Worm (Caenorhabditis elegans) whole organism, midembryonic: Measurements from ENCODE around the gene F23H12.3.

Source experiments
- T22C8.4 ChIP-seq: fragments of 200-800 bp; sonication (Bioruptor generic); IDR thresholded peaks from 2 replicates; pipeline ENCODE4 v1.3.6; 2022; ENCODE audit warnings: missing genetic modification characterization, missing compliant biosample characterization
- cog-1 ChIP-seq: sonication (generic microtip); optimal IDR thresholded peaks from 2 replicates; lab custom pipeline; 2016; ENCODE audit warnings: missing genetic modification characterization, missing compliant biosample characterization
- flt-1 ChIP-seq: fragments of 200-800 bp; sonication (Bioruptor generic); IDR thresholded peaks from 2 replicates; pipeline ENCODE4 v1.3.6; 2022; ENCODE audit warnings: missing genetic modification characterization, missing compliant biosample characterization
- klf-2 ChIP-seq: fragments of 200-800 bp; sonication (Bioruptor generic); conservative IDR thresholded peaks from 2 replicates; pipeline ENCODE4 v1.3.6; 2022; ENCODE audit warnings: missing genetic modification reagents, missing genetic modification characterization, missing compliant biosample characterization
- med-1 ChIP-seq: sonication (generic microtip); optimal IDR thresholded peaks from 2 replicates; lab custom pipeline; 2017; ENCODE audit warnings: missing genetic modification characterization, mild to moderate bottlenecking, missing compliant biosample characterization, antibody characterized with exemption, missing genetic modification reagents; ENCODE audit not compliant: insufficient read depth
- ref-1 ChIP-seq: fragments of 200-800 bp; sonication (Bioruptor generic); conservative IDR thresholded peaks from 2 replicates; pipeline ENCODE4 v1.3.6; 2022; ENCODE audit warnings: missing genetic modification reagents, missing genetic modification characterization, missing compliant biosample characterization
- tab-1 ChIP-seq: fragments of 200-800 bp; sonication (Bioruptor generic); IDR thresholded peaks from 2 replicates; pipeline ENCODE4 v1.3.6; 2022; ENCODE audit warnings: missing genetic modification characterization, missing compliant biosample characterization
- ztf-23 ChIP-seq: fragments of 200-800 bp; sonication (Bioruptor generic); IDR thresholded peaks from 2 replicates; pipeline ENCODE4 v1.3.6; 2022; ENCODE audit warnings: missing genetic modification reagents, missing genetic modification characterization, missing compliant biosample characterization
- ztf-29 ChIP-seq: fragments of 200-800 bp; sonication (Bioruptor generic); IDR thresholded peaks from 2 replicates; pipeline ENCODE4 v1.3.6; 2022; ENCODE audit warnings: missing genetic modification reagents, missing genetic modification characterization, missing compliant biosample characterization

Gene F23H12.3

DNA sequence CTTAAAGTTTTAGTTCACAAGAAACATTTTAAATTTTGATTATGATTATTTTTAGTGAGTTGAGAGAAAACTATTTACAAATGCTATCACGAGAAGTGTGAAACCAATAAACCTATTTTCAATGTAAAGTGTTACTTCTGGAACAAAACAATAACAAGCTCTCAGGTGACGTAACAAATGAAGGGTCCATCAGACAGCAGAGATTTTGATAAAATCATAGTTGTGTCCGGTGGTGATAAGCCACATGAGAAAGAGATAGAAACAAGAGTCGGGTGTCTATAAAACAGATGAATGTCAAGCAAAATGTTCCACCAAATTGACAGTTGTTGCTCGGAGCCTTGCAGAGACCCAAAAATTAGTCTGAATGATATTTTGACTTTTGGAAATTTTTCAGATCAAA is 10.6 kb upstream of the F23H12.3 start:
- no peak for TF ChIP-seq tab-1 (GFP tag; lab: Robert Waterston, UW)
- no peak for TF ChIP-seq T22C8.4 (GFP tag; lab: Robert Waterston, UW)
- no peak for TF ChIP-seq ref-1 (GFP tag; lab: Robert Waterston, UW)
- no peak for TF ChIP-seq med-1 (GFP tag; lab: Kevin White, UChicago)
- TF ChIP-seq klf-2 (GFP tag; lab: Robert Waterston, UW) = no peak
- no peak for TF ChIP-seq ztf-29 (GFP tag; lab: Robert Waterston, UW)
- TF ChIP-seq flt-1 (GFP tag; lab: Robert Waterston, UW) = no peak
- no peak for TF ChIP-seq ztf-23
- no peak for TF ChIP-seq cog-1 (tag; lab: Kevin White, UChicago)

DNA sequence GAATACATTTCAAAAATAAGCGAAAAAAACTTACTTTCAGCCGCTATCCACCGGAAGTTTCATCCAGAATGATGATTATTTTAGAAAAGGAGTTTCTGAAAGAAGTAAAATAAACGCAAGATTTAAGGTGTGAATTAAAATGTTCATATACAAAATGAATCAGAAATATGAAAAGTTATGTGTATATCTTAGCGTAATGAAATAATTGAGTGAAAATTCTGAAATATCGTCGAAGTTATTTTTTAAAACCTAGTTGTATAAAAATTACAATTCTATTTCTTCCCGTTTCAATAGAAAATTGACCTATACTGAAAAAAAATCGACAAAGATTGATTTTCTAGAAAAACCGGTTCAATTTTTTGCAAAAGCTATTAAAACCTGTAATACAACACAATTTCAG is 7.1 kb upstream of the F23H12.3 start, which contains the start of gene twk-13:
TSS of gene twk-13 (minus strand) at position 101 of the 400 bp plus-strand sequence.
- TF ChIP-seq tab-1 (GFP tag; lab: Robert Waterston, UW) (no peak), ref-1 (GFP tag; lab: Robert Waterston, UW) (no peak), flt-1 (GFP tag; lab: Robert Waterston, UW) (no peak)

DNA sequence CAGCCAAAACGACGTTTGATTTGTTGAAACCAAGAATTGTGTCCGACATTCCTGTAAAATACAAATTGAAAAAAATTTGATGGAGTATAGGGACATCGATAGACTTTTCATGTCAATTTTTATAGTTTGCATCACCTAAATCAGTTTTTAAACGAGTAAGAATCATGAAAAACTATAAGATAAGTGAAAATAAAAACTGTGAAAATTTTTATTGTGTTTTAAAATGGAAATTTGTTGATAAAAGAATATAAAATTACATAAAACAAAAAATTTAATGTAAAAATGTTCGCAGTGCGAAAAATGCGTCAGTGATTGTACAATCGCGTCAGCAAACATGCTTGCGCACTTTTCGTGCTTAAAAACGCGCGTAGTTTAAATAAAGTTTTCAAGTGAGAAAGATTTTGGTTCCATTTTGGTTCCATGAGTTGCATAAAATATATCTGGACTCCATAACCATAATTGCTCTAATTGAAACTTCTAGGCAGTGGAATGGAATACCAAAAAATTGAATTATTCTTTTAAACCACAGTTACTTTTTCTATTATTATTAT is 1.5 kb upstream of the F23H12.3 start, which contains the start of gene tomm-20:
TSS of gene tomm-20 (minus strand) at position 51 of the 551 bp plus-strand sequence.
- TF ChIP-seq ref-1 (GFP tag; lab: Robert Waterston, UW) = no peak
- TF ChIP-seq ztf-29 (GFP tag; lab: Robert Waterston, UW) = no peak
- no peak for TF ChIP-seq T22C8.4 (GFP tag; lab: Robert Waterston, UW)
- TF ChIP-seq flt-1 (GFP tag; lab: Robert Waterston, UW) = peak; percentile 87
- TF ChIP-seq klf-2 (GFP tag; lab: Robert Waterston, UW) = peak; percentile 72
- TF ChIP-seq cog-1 (tag; lab: Kevin White, UChicago) = peak; percentile 83
- TF ChIP-seq tab-1 (GFP tag; lab: Robert Waterston, UW) = no peak
- peak; percentile 54 for TF ChIP-seq med-1 (GFP tag; lab: Kevin White, UChicago)
- peak; percentile 88 for TF ChIP-seq ztf-23

DNA sequence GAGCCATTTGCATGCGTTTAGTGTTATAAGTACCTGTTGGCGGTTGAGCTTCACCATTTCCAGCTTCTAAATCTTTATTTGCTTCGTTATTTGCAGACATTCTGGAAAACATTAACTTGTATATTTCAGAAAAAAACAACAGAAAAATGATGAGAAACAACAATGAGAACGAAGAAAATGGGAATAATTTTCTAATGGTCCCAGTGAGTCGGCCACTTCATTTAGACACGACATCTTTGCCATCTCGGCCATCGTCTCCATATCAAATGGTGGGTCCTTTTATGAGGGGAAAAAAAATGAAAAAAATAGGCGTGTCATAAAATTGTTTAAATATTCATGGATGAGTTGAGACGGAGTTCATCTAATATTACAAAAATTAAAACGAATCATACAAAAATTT is 863 bp downstream of the F23H12.3 start, which contains the start of gene snb-2:
TSS of gene snb-2 (minus strand) at position 101 of the 400 bp plus-strand sequence.
- TF ChIP-seq klf-2 (GFP tag; lab: Robert Waterston, UW) (no peak), cog-1 (tag; lab: Kevin White, UChicago) (no peak), med-1 (GFP tag; lab: Kevin White, UChicago) (no peak), flt-1 (GFP tag; lab: Robert Waterston, UW) (no peak), ztf-23 (no peak), T22C8.4 (GFP tag; lab: Robert Waterston, UW) (no peak)

DNA sequence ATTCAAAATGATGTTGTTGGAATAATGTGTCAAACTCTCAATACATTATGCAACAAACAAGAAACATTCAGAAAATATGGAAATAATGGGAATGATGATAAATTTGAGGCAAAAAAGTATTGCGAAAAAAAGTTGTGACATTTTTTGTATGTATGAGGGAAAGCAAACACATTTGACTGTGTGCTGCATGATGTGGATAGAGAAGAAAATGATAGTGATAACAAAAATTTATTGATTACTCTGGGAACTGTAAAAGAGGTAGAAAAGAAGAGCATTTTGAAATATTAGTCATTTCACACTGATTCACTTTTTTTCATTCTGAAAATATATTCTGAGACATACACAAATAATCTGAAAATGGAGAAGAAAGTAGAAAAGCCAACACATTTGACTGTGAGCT is 2.9 kb downstream of the F23H12.3 start:
- TF ChIP-seq klf-2 (GFP tag; lab: Robert Waterston, UW) = no peak

DNA sequence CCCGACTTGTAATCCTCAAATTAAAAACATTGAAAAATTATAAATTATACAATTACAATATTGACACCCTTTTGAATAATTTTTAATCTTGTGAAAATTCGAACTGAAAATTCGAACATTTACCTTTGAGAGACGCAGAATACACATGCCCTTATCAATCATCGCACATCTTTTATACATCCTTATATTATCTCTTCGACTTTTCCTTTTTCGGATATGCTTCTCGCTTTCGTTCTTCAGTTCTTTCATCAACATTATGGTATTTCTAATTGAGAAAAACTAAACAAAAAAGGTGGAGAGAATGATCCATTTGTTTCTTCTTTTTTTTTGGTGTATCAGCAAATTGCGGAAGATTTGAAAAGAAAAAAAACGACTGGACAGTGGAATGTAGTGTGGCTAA is 4.4 kb downstream of the F23H12.3 start:
- no peak for TF ChIP-seq flt-1 (GFP tag; lab: Robert Waterston, UW)
- no peak for TF ChIP-seq ref-1 (GFP tag; lab: Robert Waterston, UW)
- TF ChIP-seq klf-2 (GFP tag; lab: Robert Waterston, UW) = no peak
- TF ChIP-seq med-1 (GFP tag; lab: Kevin White, UChicago) = no peak
- no peak for TF ChIP-seq T22C8.4 (GFP tag; lab: Robert Waterston, UW)
- TF ChIP-seq ztf-29 (GFP tag; lab: Robert Waterston, UW) = no peak
- TF ChIP-seq cog-1 (tag; lab: Kevin White, UChicago) = no peak
- TF ChIP-seq ztf-23 = no peak
- TF ChIP-seq tab-1 (GFP tag; lab: Robert Waterston, UW) = no peak

DNA sequence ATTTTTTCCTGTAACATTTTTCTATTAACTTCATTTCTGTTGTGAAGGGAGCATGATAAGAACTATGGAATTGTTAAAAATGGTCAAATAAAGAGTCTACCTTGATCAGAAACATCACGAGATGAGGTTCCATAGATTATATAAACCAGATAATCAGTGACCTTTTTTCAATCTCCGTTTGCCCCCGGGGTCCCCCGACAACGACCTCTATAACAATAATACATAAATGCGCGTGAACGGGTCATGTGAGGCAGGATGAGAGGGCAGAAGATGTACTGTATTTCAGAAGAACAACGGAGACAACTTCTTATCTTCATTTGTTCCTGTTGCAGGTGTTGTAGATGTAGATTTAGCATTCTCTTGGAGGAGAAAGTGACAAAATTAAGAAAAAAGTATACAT is 6.9 kb downstream of the F23H12.3 start:
- TF ChIP-seq cog-1 (tag; lab: Kevin White, UChicago) (no peak), T22C8.4 (GFP tag; lab: Robert Waterston, UW) (no peak), klf-2 (GFP tag; lab: Robert Waterston, UW) (no peak), flt-1 (GFP tag; lab: Robert Waterston, UW) (no peak), ztf-23 (no peak), ref-1 (GFP tag; lab: Robert Waterston, UW) (no peak), med-1 (GFP tag; lab: Kevin White, UChicago) (no peak), tab-1 (GFP tag; lab: Robert Waterston, UW) (no peak), ztf-29 (GFP tag; lab: Robert Waterston, UW) (no peak)

DNA sequence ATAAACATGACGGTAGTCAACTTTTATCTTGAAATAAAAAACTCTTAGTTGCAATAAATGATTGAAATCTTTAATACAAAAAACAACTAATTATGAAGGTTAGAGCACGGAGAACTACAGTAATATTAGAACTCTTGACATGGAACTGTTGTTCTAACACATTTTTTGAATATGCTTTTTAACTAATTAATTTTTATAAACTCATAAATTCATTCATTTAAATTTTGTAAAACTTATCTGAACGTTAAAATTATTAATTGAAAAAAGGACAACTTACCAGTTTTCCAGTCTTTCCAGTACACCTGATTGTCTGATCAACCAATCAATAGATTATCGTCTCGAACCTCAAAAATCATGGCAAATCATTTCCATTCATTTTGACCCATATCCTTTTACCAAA is 7.5 kb downstream of the F23H12.3 start, which contains the start of gene sqt-3:
TSS of gene sqt-3 (plus strand) at position 301 of the 400 bp plus-strand sequence.
- TF ChIP-seq ztf-23 (no peak), T22C8.4 (GFP tag; lab: Robert Waterston, UW) (no peak), tab-1 (GFP tag; lab: Robert Waterston, UW) (no peak), cog-1 (tag; lab: Kevin White, UChicago) (no peak), klf-2 (GFP tag; lab: Robert Waterston, UW) (no peak), ref-1 (GFP tag; lab: Robert Waterston, UW) (no peak), flt-1 (GFP tag; lab: Robert Waterston, UW) (no peak), med-1 (GFP tag; lab: Kevin White, UChicago) (no peak), ztf-29 (GFP tag; lab: Robert Waterston, UW) (no peak)

DNA sequence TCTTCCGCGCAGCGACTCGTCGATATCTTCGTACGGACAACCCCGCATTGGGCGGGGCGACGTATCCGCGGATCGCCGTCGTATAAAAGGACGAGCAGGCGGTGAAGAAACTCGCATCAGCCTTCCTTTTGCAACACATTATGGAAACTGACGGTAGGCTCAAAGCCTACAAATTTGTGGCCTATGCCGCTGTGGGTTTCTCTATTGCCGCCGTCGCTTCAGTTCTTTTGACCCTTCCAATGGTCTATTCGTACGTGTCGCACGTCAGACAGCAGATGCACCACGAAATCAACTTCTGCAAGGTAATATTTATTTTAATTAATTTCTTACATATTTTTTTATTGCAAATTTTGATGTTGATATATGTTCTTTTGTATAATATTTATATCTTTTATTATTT is 7.9 kb downstream of the F23H12.3 start:
- TF ChIP-seq flt-1 (GFP tag; lab: Robert Waterston, UW) = no peak
- TF ChIP-seq ztf-29 (GFP tag; lab: Robert Waterston, UW) = no peak
- no peak for TF ChIP-seq ref-1 (GFP tag; lab: Robert Waterston, UW)
- TF ChIP-seq med-1 (GFP tag; lab: Kevin White, UChicago) = no peak
- TF ChIP-seq T22C8.4 (GFP tag; lab: Robert Waterston, UW) = no peak; the same call in 1 of the 2 replicates
- no peak for TF ChIP-seq cog-1 (tag; lab: Kevin White, UChicago)
- no peak for TF ChIP-seq klf-2 (GFP tag; lab: Robert Waterston, UW)
- TF ChIP-seq tab-1 (GFP tag; lab: Robert Waterston, UW) = no peak
- no peak for TF ChIP-seq ztf-23
